Worm (Caenorhabditis elegans) whole organism, L1 larva: ENCODE data around the gene fbxa-10.

Experiments used
- F16B12.6 ChIP-seq: fragments of 150-350 bp; optimal IDR thresholded peaks from 2 replicates; lab custom pipeline; 2014; ENCODE audit warnings: missing biosample characterization, missing genetic modification characterization
- Y116A8C.19 ChIP-seq: sonication (generic microtip); optimal IDR thresholded peaks from 2 replicates; lab custom pipeline; 2016; ENCODE audit warnings: missing compliant biosample characterization, missing genetic modification characterization, borderline replicate concordance
- ceh-8 ChIP-seq: fragments of 200-800 bp; sonication (Bioruptor generic); optimal IDR thresholded peaks from 2 replicates; lab custom pipeline; 2018; ENCODE audit warnings: mild to moderate bottlenecking, missing genetic modification characterization, moderate library complexity, missing compliant biosample characterization
- dsc-1 ChIP-seq: sonication (generic microtip); optimal IDR thresholded peaks from 2 replicates; lab custom pipeline; 2016; ENCODE audit warnings: mild to moderate bottlenecking, missing genetic modification characterization, missing compliant biosample characterization
- efl-1 ChIP-seq, 4 experiments: fragments of 150-350 bp; optimal IDR thresholded peaks in 3 of 4; peaks in 1 of 4; 1 replicate in 1 of 4; 2 replicates in 3 of 4; lab custom pipeline; 2014; ENCODE audit warnings: missing biosample characterization in 2 of 4, missing genetic modification characterization in 2 of 4, missing genetic modification reagents in 2 of 4
- egl-13 ChIP-seq: sonication (generic microtip); optimal IDR thresholded peaks from 2 replicates; lab custom pipeline; 2016; ENCODE audit warnings: missing genotype, missing genetic modification reagents, missing genetic modification characterization, missing compliant biosample characterization
- elt-2 ChIP-seq: sonication (generic microtip); optimal IDR thresholded peaks from 2 replicates; lab custom pipeline; 2016; ENCODE audit warnings: missing genetic modification characterization, mild to moderate bottlenecking, inconsistent platforms, missing compliant biosample characterization, missing genetic modification reagents
- ets-5 ChIP-seq: fragments of 200-800 bp; sonication (Bioruptor generic); IDR thresholded peaks from 2 replicates; pipeline ENCODE4 v1.3.6; 2022; ENCODE audit warnings: missing genetic modification characterization, missing compliant biosample characterization
- fos-1 ChIP-seq: fragments of 150-350 bp; optimal IDR thresholded peaks from 2 replicates; lab custom pipeline; 2014; ENCODE audit warnings: missing biosample characterization, missing genetic modification characterization
- hlh-17 ChIP-seq: fragments of 200-800 bp; sonication (Bioruptor generic); optimal IDR thresholded peaks from 2 replicates; lab custom pipeline; 2018; ENCODE audit warnings: missing genetic modification characterization, mild to moderate bottlenecking, missing compliant biosample characterization, moderate library complexity, borderline replicate concordance
- lin-13 ChIP-seq: fragments of 150-350 bp; optimal IDR thresholded peaks from 2 replicates; lab custom pipeline; 2014; ENCODE audit warnings: missing biosample characterization, missing genetic modification reagents, missing genetic modification characterization
- lin-14 ChIP-seq: fragments of 200-800 bp; sonication (Bioruptor generic); optimal IDR thresholded peaks from 2 replicates; lab custom pipeline; 2018; ENCODE audit warnings: mild to moderate bottlenecking, missing genetic modification characterization, moderate library complexity, missing compliant biosample characterization
- lin-35 ChIP-seq, 2 experiments: fragments of 150-350 bp; optimal IDR thresholded peaks; 2 replicates each; lab custom pipeline; 2014; ENCODE audit warnings: missing biosample characterization in 2 of 2, missing genetic modification characterization in 2 of 2, missing genetic modification reagents in 2 of 2
- lir-3 ChIP-seq: sonication (generic microtip); optimal IDR thresholded peaks from 2 replicates; lab custom pipeline; 2016; ENCODE audit warnings: mild to moderate bottlenecking, missing genetic modification characterization, moderate library complexity, missing compliant biosample characterization; ENCODE audit not compliant: poor library complexity
- nhr-20 ChIP-seq: sonication (generic microtip); optimal IDR thresholded peaks from 2 replicates; lab custom pipeline; 2016; ENCODE audit warnings: mild to moderate bottlenecking, missing genetic modification characterization, missing compliant biosample characterization
- nhr-28 ChIP-seq: fragments of 150-350 bp; optimal IDR thresholded peaks from 2 replicates; lab custom pipeline; 2014; ENCODE audit warnings: missing biosample characterization, missing genetic modification characterization
- nhr-76 ChIP-seq: sonication (generic microtip); optimal IDR thresholded peaks from 2 replicates; lab custom pipeline; 2017; ENCODE audit warnings: missing biosample characterization, missing genetic modification characterization
- nhr-77 ChIP-seq: fragments of 150-350 bp; optimal IDR thresholded peaks from 2 replicates; lab custom pipeline; 2014; ENCODE audit warnings: missing biosample characterization, missing genetic modification characterization
- pag-3 ChIP-seq: sonication (generic microtip); optimal IDR thresholded peaks from 2 replicates; lab custom pipeline; 2017; ENCODE audit warnings: missing genetic modification characterization, mild to moderate bottlenecking, missing compliant biosample characterization, antibody characterized with exemption, borderline replicate concordance; ENCODE audit not compliant: insufficient read depth
- xbp-1 ChIP-seq: sonication (generic microtip); optimal IDR thresholded peaks from 2 replicates; lab custom pipeline; 2016; ENCODE audit warnings: missing genetic modification characterization, missing compliant biosample characterization

fbxa-10 gene

DNA sequence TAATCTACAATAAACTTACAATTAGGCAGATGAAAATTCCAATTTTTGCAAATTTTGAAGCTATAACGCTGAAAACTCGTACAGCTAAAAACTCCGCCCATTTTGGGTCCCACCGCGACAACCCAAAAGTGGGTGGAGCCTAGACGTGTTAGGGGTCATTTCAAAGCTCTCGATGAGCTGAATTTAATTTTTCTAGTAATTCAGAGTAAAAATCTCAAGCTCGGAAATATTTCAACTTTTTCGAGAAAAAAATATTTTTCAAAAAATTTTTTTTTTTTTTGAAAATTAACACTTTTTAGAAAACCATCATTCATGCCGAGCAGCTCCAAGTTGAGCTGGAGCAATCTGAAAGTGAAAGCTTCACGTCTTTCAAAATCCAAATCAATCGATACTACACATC lies 49.1 kb downstream of the fbxa-10 start, which contains the start of gene R06B10.7:
Gene R06B10.7, minus strand, starts transcription at position 101 of the 400 bp plus-strand sequence.
- TF ChIP-seq F16B12.6 (tag; lab: Kevin White, UChicago) (no peak), dsc-1 (tag; lab: Kevin White, UChicago) (no peak), ets-5 (GFP tag; lab: Robert Waterston, UW) (no peak), egl-13 (tag; lab: Kevin White, UChicago) (no peak), pag-3 (tag; lab: Kevin White, UChicago) (no peak), fos-1 (tag; lab: Kevin White, UChicago) (no peak), xbp-1 (tag; lab: Kevin White, UChicago) (no peak), nhr-77 (tag; lab: Kevin White, UChicago) (no peak), lin-14 (GFP tag; lab: Kevin White, UChicago) (no peak), nhr-28 (tag; lab: Kevin White, UChicago) (no peak), lir-3 (tag; lab: Kevin White, UChicago) (no peak)

DNA sequence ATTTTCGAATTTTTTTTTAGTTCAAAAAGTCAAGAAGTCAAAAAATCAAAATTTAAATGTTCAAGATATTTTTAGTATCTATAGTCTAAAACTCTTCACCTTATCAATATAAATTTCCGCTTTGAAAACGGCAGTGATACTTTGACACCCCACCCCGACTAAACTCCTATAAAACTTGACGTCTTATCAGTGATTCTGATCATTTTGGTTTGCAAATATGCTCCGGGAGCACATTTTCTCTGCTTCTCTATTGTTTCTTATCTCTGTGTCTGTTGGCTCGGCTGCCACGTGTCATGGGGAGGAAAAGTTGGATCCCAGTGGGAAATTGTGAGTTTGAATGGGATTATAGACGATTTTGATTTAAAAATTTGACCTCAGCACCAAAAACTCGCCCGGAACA lies 50.3 kb downstream of the fbxa-10 start, which contains the start of gene clec-150:
Gene clec-150, plus strand, starts transcription at position 198 of the 400 bp plus-strand sequence.
- TF ChIP-seq hlh-17 (GFP tag; lab: Kevin White, UChicago) = no peak
- TF ChIP-seq Y116A8C.19 (tag; lab: Kevin White, UChicago) = no peak
- TF ChIP-seq lin-13 = no peak
- no peak for TF ChIP-seq nhr-76 (tag; lab: Kevin White, UChicago)
- peak in 1 of 2 experiments; percentile 14 for TF ChIP-seq lin-35 (GFP tag; optimal IDR thresholded peaks at IDR 0.05; lab: Kevin White, UChicago)
- TF ChIP-seq ceh-8 = no peak
- TF ChIP-seq nhr-20 (tag; lab: Kevin White, UChicago) = peak; percentile 5
- TF ChIP-seq efl-1 (optimal IDR thresholded peaks at IDR 0.05; lab: Kevin White, UChicago) = no peak
- TF ChIP-seq efl-1 (GFP tag; optimal IDR thresholded peaks at IDR 0.05 in 1 of 2; lab: Kevin White, UChicago) = peak in 1 of 2 experiments; percentile 79
- TF ChIP-seq elt-2 = peak; percentile 89
